Worm (Caenorhabditis elegans): ENCODE results near the gene T28A11.17.

The T28A11.17 gene

DNA sequence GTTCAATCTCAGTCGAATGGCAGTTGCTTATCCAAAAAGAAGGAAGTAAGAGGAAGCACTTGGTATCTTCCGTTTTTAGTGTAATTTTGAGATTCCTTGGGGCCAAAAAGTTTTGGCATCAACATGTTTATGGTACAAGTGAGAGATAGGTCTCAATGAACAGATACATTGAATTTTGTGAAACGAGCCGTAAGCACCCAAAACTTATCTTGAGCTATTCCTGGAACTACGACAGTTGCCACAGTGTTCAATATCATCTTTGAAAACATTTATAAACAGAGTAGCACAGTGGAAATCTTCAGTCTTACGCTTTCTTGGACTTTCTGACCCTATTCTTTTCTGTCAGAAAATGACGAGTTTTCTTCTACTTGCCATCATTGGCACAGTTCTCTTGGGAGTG, 8.9 kb upstream of the T28A11.17 start, which contains the start of gene T28A11.3:
Gene T28A11.3 (plus strand): TSS at position 301 of the 400 bp plus-strand sequence.
- TF ChIP-seq mep-1 (tag; optimal IDR thresholded peaks at IDR 0.05) (no peak), nhr-2 (tag; optimal IDR thresholded peaks at IDR 0.05) (no peak)

DNA sequence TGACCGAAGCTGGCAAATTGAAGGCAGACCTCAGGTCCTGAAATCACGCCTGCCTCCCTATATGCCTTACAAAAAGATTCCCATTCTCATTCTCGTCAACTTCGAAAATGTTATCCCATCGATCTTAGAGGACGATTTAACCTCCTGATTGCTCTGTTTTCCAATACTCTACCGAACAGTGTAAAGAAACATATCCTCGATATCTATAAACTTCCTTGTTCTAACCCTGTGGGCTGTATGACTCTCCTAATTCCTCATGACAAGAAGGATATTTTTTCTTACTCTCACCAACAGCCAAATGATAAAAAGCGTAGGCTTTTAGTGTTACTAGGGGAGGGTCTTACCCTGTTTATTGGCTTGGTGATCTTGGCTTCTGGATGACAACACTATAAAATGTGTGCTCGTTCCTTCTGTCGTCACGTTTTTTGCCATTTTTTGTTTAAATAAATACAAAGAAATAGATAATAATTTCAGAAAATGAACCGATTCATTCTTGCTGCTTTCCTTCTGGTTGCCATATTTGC, 7.5 kb upstream of the T28A11.17 start, which contains the start of gene T28A11.4:
Gene T28A11.4 (plus strand): TSS at position 474 of the 524 bp plus-strand sequence.
- no peak for TF ChIP-seq ztf-11 (tag; optimal IDR thresholded peaks at IDR 0.05)
- no peak for TF ChIP-seq ham-2 (GFP tag; optimal IDR thresholded peaks at IDR 0.05)
- TF ChIP-seq snpc-4 (tag; optimal IDR thresholded peaks at IDR 0.05) = no peak
- no peak for TF ChIP-seq lin-13 (tag; optimal IDR thresholded peaks at IDR 0.05)
- no peak for TF ChIP-seq sem-2 (GFP tag; optimal IDR thresholded peaks at IDR 0.05)
- TF ChIP-seq pha-4 (tag; optimal IDR thresholded peaks at IDR 0.05) = no peak
- TF ChIP-seq tbx-8 (GFP tag; optimal IDR thresholded peaks at IDR 0.05) = no peak
- no peak for TF ChIP-seq flh-1 (GFP tag; optimal IDR thresholded peaks at IDR 0.05)

DNA sequence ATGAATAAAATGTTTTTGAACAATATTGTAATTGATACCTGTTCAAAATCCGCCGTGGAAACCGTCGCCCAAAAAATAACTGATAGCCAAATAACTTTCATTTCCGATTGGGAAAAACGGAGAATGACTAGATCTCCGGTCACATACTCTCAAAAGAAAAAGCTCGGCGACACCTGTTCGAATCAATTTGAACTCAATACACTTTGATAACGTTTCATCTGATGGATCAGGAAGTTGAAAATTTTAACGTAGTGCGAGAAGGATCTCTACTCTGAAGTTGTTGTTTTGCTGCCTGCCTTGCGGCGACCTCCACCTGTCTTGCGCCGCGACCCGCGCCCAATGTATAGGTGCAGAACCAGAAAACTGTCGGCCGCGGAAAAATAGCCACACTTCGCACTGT, 7.1 kb upstream of the T28A11.17 start, which contains the start of gene T28A11.20:
Gene T28A11.20 (minus strand): TSS at position 101 of the 400 bp plus-strand sequence.
- no peak for TF ChIP-seq flh-1 (GFP tag; optimal IDR thresholded peaks at IDR 0.05)
- no peak for TF ChIP-seq nhr-2 (tag; optimal IDR thresholded peaks at IDR 0.05)
- TF ChIP-seq tbx-8 (GFP tag; optimal IDR thresholded peaks at IDR 0.05) = no peak
- no peak for TF ChIP-seq nhr-76 (tag; optimal IDR thresholded peaks at IDR 0.05)
- no peak for TF ChIP-seq ham-2 (GFP tag; optimal IDR thresholded peaks at IDR 0.05)
- no peak for TF ChIP-seq sptf-1 (tag; optimal IDR thresholded peaks at IDR 0.05)
- no peak for TF ChIP-seq nhr-12 (tag; optimal IDR thresholded peaks at IDR 0.05)
- no peak for TF ChIP-seq sem-2 (GFP tag; optimal IDR thresholded peaks at IDR 0.05)
- no peak for TF ChIP-seq hlh-1 (tag; optimal IDR thresholded peaks at IDR 0.05)
- no peak for TF ChIP-seq ceh-43 (GFP tag; optimal IDR thresholded peaks at IDR 0.05)
- TF ChIP-seq pha-4 (tag; optimal IDR thresholded peaks at IDR 0.05) = no peak
- TF ChIP-seq ceh-83 (GFP tag; optimal IDR thresholded peaks at IDR 0.05) = no peak
- TF ChIP-seq lin-13 (tag; optimal IDR thresholded peaks at IDR 0.05) = no peak

DNA sequence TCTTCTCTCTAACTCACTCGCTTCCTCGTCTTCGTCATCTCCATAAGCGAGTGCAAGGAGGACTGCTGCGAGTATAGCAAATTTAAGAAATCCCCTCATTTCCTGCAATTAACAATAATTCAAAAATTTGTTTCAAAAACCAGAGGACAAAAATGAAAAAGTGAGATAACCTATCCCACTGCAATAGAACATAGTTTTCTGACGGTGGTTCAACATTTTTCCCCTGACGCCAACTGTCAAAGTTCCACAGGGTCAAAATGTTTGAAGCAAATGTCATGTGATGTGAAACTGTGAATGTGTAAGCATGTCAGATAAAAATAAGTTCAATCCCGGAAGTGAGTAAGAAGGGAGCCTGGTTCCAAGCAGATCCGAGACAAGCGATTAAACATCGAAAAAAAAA, 3.3 kb upstream of the T28A11.17 start, which contains the start of gene T28A11.19:
Gene T28A11.19 (minus strand): TSS at position 108 of the 400 bp plus-strand sequence.
- no peak for TF ChIP-seq M03D4.4 (tag; optimal IDR thresholded peaks at IDR 0.05)
- TF ChIP-seq lin-13 (tag; optimal IDR thresholded peaks at IDR 0.05) = no peak
- TF ChIP-seq sptf-1 (tag; optimal IDR thresholded peaks at IDR 0.05) = no peak
- no peak for TF ChIP-seq pha-4 (tag; optimal IDR thresholded peaks at IDR 0.05)
- TF ChIP-seq unc-120 (tag; optimal IDR thresholded peaks at IDR 0.05; ENCODE audit: poor library complexity, severe bottlenecking) = no peak
- no peak for TF ChIP-seq flh-1 (GFP tag; optimal IDR thresholded peaks at IDR 0.05)
- no peak for TF ChIP-seq ztf-11 (tag; optimal IDR thresholded peaks at IDR 0.05)
- TF ChIP-seq mab-5 (tag; optimal IDR thresholded peaks at IDR 0.05) = no peak
- TF ChIP-seq nhr-28 (tag; optimal IDR thresholded peaks at IDR 0.05) = no peak
- no peak for TF ChIP-seq ces-1 (GFP tag; optimal IDR thresholded peaks at IDR 0.05)
- no peak for TF ChIP-seq ceh-39 (tag; optimal IDR thresholded peaks at IDR 0.05)
- no peak for TF ChIP-seq cnd-1 (tag; optimal IDR thresholded peaks at IDR 0.05)
- TF ChIP-seq ceh-83 (GFP tag; optimal IDR thresholded peaks at IDR 0.05) = no peak
- TF ChIP-seq nhr-2 (tag; optimal IDR thresholded peaks at IDR 0.05) = no peak
- TF ChIP-seq drap-1 (GFP tag; optimal IDR thresholded peaks at IDR 0.05) = no peak
- TF ChIP-seq bed-3 (GFP tag; optimal IDR thresholded peaks at IDR 0.05) = no peak

DNA sequence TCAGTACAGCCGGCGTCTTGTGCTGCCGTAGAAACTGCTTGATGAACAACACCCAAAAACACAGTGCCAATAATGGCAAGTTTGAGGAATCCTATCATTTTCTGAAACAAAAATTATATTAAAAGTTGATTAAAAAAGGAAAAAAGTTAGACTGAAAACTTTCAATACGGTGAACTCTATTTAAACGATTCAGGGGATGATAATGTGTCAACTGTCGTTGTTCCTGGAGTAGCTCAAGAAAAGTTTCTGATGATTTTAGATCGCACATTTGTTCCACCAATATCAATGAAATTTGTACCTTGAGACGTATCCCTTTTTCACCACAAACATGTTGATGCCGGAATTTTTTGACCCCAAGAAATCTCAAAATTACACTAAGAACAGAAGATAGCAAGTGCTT, 1.9 kb upstream of the T28A11.17 start, which contains the start of gene T28A11.18:
Gene T28A11.18 (minus strand): TSS at position 101 of the 400 bp plus-strand sequence.
- no peak for TF ChIP-seq snpc-4 (tag; optimal IDR thresholded peaks at IDR 0.05)
- TF ChIP-seq unc-62 (GFP tag; optimal IDR thresholded peaks at IDR 0.05) = no peak
- TF ChIP-seq sptf-1 (tag; optimal IDR thresholded peaks at IDR 0.05) = no peak
- TF ChIP-seq lin-32 (GFP tag; optimal IDR thresholded peaks at IDR 0.05) = no peak
- TF ChIP-seq nhr-12 (tag; optimal IDR thresholded peaks at IDR 0.05) = no peak
- TF ChIP-seq mls-2 (tag; optimal IDR thresholded peaks at IDR 0.05) = no peak
- TF ChIP-seq bed-3 (GFP tag; optimal IDR thresholded peaks at IDR 0.05) = no peak
- TF ChIP-seq ces-1 (GFP tag; optimal IDR thresholded peaks at IDR 0.05) = no peak

DNA sequence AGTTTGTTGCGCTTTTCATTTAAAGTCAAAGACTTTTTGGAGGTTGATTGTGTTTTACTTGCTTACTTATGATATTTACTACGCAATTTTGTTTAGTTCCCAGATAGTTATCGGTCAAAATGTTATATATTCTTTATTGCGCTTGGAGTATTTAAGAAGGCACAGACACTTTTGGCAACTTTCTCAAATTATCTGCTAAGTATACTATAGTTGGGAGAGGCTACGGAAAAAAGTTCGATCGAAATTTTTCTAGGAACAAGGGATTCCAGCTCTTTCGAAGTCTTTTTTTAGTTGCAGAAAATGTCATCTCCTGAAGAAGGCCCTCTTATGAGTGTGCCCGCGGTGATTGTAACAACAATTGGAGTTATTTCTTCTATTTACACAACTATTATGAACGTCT, 6.0 kb downstream of the T28A11.17 start, which contains the start of gene srbc-5:
Gene srbc-5 (plus strand): TSS at position 301 of the 400 bp plus-strand sequence.
- TF ChIP-seq lin-32 (GFP tag; optimal IDR thresholded peaks at IDR 0.05) = no peak
- TF ChIP-seq nhr-12 (tag; optimal IDR thresholded peaks at IDR 0.05) = no peak
- no peak for TF ChIP-seq M03D4.4 (tag; optimal IDR thresholded peaks at IDR 0.05)
- no peak for TF ChIP-seq ham-2 (GFP tag; optimal IDR thresholded peaks at IDR 0.05)
- TF ChIP-seq mep-1 (tag; optimal IDR thresholded peaks at IDR 0.05) = no peak
- no peak for TF ChIP-seq nhr-28 (tag; optimal IDR thresholded peaks at IDR 0.05)
- no peak for TF ChIP-seq bed-3 (GFP tag; optimal IDR thresholded peaks at IDR 0.05)
- TF ChIP-seq sem-2 (GFP tag; optimal IDR thresholded peaks at IDR 0.05) = no peak
- no peak for TF ChIP-seq sptf-1 (tag; optimal IDR thresholded peaks at IDR 0.05)
- TF ChIP-seq hlh-1 (tag; optimal IDR thresholded peaks at IDR 0.05) = no peak
- TF ChIP-seq nhr-76 (tag; optimal IDR thresholded peaks at IDR 0.05) = no peak
- no peak for TF ChIP-seq mls-2 (tag; optimal IDR thresholded peaks at IDR 0.05)
- no peak for TF ChIP-seq unc-62 (GFP tag; optimal IDR thresholded peaks at IDR 0.05)
- no peak for TF ChIP-seq lin-13 (tag; optimal IDR thresholded peaks at IDR 0.05)
- TF ChIP-seq ceh-83 (GFP tag; optimal IDR thresholded peaks at IDR 0.05) = no peak
- no peak for TF ChIP-seq snpc-4 (tag; optimal IDR thresholded peaks at IDR 0.05)
- no peak for TF ChIP-seq pha-4 (tag; optimal IDR thresholded peaks at IDR 0.05)
- TF ChIP-seq lsy-2 (tag; optimal IDR thresholded peaks at IDR 0.05) = no peak
- no peak for TF ChIP-seq nhr-237 (tag; optimal IDR thresholded peaks at IDR 0.05)
- TF ChIP-seq elt-1 (tag; optimal IDR thresholded peaks at IDR 0.05; ENCODE audit: borderline replicate concordance, insufficient read depth) = no peak
